Worm (Caenorhabditis elegans) whole organism, midembryonic: ENCODE data around the gene sre-20.

Experiments
- T22C8.4 ChIP-seq: fragments of 200-800 bp; sonication (Bioruptor generic); IDR thresholded peaks from 2 replicates; pipeline ENCODE4 v1.3.6; 2022; ENCODE audit warnings: missing genetic modification characterization, missing compliant biosample characterization
- klf-2 ChIP-seq: fragments of 200-800 bp; sonication (Bioruptor generic); conservative IDR thresholded peaks from 2 replicates; pipeline ENCODE4 v1.3.6; 2022; ENCODE audit warnings: missing genetic modification reagents, missing genetic modification characterization, missing compliant biosample characterization
- ref-1 ChIP-seq: fragments of 200-800 bp; sonication (Bioruptor generic); conservative IDR thresholded peaks from 2 replicates; pipeline ENCODE4 v1.3.6; 2022; ENCODE audit warnings: missing genetic modification reagents, missing genetic modification characterization, missing compliant biosample characterization
- tab-1 ChIP-seq: fragments of 200-800 bp; sonication (Bioruptor generic); IDR thresholded peaks from 2 replicates; pipeline ENCODE4 v1.3.6; 2022; ENCODE audit warnings: missing genetic modification characterization, missing compliant biosample characterization
- ztf-29 ChIP-seq: fragments of 200-800 bp; sonication (Bioruptor generic); IDR thresholded peaks from 2 replicates; pipeline ENCODE4 v1.3.6; 2022; ENCODE audit warnings: missing genetic modification reagents, missing genetic modification characterization, missing compliant biosample characterization

- no peak for TF ChIP-seq klf-2
- TF ChIP-seq tab-1, result no peak
- TF ChIP-seq T22C8.4 (GFP tag; lab: Robert Waterston, UW), result no peak
- no peak for TF ChIP-seq ztf-29
- no peak for TF ChIP-seq ref-1
Measured at ce11 chrV:12759660-12760059, 25.1 kb downstream of the sre-20 start, which contains the start of gene papl-1.
